Worm (Caenorhabditis elegans): ENCODE measurements around the gene Y41D4A.7.

DNA sequence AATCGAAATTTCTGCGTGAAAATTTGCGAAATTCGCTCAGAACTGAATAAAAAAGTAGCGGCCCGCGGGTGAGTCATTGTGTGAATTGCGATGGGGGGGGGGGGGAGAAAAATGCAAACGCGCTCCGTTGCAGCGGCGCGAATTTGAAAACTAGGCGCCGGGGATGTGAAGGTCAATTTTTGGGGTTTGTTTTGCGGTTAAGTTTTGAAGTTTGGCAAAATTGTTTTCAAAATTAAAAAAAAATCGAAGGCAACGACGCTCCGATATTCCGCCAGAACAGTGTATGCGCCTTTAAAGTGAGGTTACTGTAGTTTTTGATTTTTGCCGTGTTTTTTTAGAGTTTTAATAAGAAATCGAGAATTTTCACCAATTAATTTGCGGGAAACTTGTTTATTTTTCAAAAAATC is 23.0 kb downstream of the Y41D4A.7 start:
- no peak for TF ChIP-seq cog-1 (tag; optimal IDR thresholded peaks at IDR 0.05)
- TF ChIP-seq ztf-29 (GFP tag; IDR thresholded peaks at IDR 0.05), result no peak
- TF ChIP-seq klf-2 (GFP tag; conservative IDR thresholded peaks at IDR 0.05), result no peak
